Worm (Caenorhabditis elegans) whole organism, early embryonic: Measurements from ENCODE around the gene C16D9.1.

Experiments used
- B0310.2 ChIP-seq: sonication (generic microtip); optimal IDR thresholded peaks from 2 replicates; lab custom pipeline; 2016; ENCODE audit warnings: mild to moderate bottlenecking, missing genetic modification characterization, missing compliant biosample characterization
- F13C5.2 ChIP-seq: sonication (generic microtip); optimal IDR thresholded peaks from 2 replicates; lab custom pipeline; 2017; ENCODE audit warnings: mild to moderate bottlenecking, missing genetic modification characterization, inconsistent platforms, missing compliant biosample characterization
- aly-1 ChIP-seq: sonication (generic microtip); optimal IDR thresholded peaks from 2 replicates; lab custom pipeline; 2016; ENCODE audit warnings: missing genetic modification characterization, missing compliant biosample characterization
- ama-1 ChIP-seq: fragments of 150-350 bp; optimal IDR thresholded peaks from 2 replicates; lab custom pipeline; 2014
- ceh-13 ChIP-seq: fragments of 200-800 bp; sonication (Bioruptor generic); optimal IDR thresholded peaks from 2 replicates; lab custom pipeline; 2018; ENCODE audit warnings: mild to moderate bottlenecking, missing genetic modification characterization, missing compliant biosample characterization
- ets-7 ChIP-seq: sonication (generic microtip); optimal IDR thresholded peaks from 2 replicates; lab custom pipeline; 2016; ENCODE audit warnings: missing genotype, missing genetic modification characterization, missing compliant biosample characterization
- flt-1 ChIP-seq: fragments of 200-800 bp; sonication (Bioruptor generic); IDR thresholded peaks from 2 replicates; pipeline ENCODE4 v1.3.6; 2022; ENCODE audit warnings: missing genetic modification characterization, missing compliant biosample characterization
- hnd-1 ChIP-seq: sonication (generic microtip); optimal IDR thresholded peaks from 2 replicates; lab custom pipeline; 2016; ENCODE audit warnings: missing genetic modification characterization, missing compliant biosample characterization
- pes-1 ChIP-seq: fragments of 200-800 bp; sonication (Bioruptor generic); IDR thresholded peaks from 2 replicates; pipeline ENCODE4 v1.3.6; 2022; ENCODE audit warnings: missing genetic modification reagents, missing genetic modification characterization, missing compliant biosample characterization
- scrt-1 ChIP-seq: fragments of 200-800 bp; sonication (Bioruptor generic); IDR thresholded peaks from 2 replicates; pipeline ENCODE4 v1.3.6; 2022; ENCODE audit warnings: missing genetic modification characterization, missing compliant biosample characterization
- tbx-11 ChIP-seq: fragments of 200-800 bp; sonication (Bioruptor generic); IDR thresholded peaks from 2 replicates; pipeline ENCODE4 v1.3.6; 2022; ENCODE audit warnings: missing genetic modification characterization, missing compliant biosample characterization
- tbx-37 ChIP-seq: fragments of 200-800 bp; sonication (Bioruptor generic); conservative IDR thresholded peaks from 2 replicates; pipeline ENCODE4 v1.3.6; 2022; ENCODE audit warnings: missing genetic modification reagents, missing genetic modification characterization, missing compliant biosample characterization

DNA sequence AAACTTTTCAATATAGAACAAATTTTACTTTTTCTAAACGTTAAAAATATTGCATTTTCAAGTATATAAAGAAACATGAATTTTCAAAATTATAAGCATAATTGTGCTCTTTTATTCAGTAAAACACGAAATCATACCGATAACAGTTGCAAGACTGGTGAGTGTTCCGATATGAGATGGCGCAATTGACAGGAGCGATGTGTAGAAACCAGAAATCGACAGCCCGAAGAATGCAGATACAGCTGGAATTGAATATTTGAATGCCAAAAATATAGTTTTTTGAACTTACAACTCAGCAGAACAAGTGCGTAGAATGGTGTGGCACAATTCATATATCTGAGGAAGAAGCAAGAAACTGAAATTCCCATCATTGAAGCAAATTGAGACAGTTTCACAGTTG is 23.8 kb downstream of the C16D9.1 start:
- TF ChIP-seq F13C5.2 (tag; lab: Kevin White, UChicago) = no peak
- no peak for TF ChIP-seq ama-1
- no peak for TF ChIP-seq tbx-37 (GFP tag; lab: Robert Waterston, UW)
- TF ChIP-seq tbx-11 (GFP tag; lab: Robert Waterston, UW) = no peak
- no peak for TF ChIP-seq pes-1 (GFP tag; lab: Robert Waterston, UW)
- no peak for TF ChIP-seq ets-7 (tag; lab: Kevin White, UChicago)
- no peak for TF ChIP-seq hnd-1 (tag; lab: Kevin White, UChicago)
- TF ChIP-seq ceh-13 (GFP tag; lab: Kevin White, UChicago) = no peak
- no peak for TF ChIP-seq B0310.2
- TF ChIP-seq flt-1 (GFP tag; lab: Robert Waterston, UW) = no peak
- no peak for TF ChIP-seq aly-1 (tag; lab: Kevin White, UChicago)
- no peak for TF ChIP-seq scrt-1 (GFP tag; lab: Robert Waterston, UW)
